Worm (Caenorhabditis elegans): ENCODE measurements around the gene dars-1.

DNA sequence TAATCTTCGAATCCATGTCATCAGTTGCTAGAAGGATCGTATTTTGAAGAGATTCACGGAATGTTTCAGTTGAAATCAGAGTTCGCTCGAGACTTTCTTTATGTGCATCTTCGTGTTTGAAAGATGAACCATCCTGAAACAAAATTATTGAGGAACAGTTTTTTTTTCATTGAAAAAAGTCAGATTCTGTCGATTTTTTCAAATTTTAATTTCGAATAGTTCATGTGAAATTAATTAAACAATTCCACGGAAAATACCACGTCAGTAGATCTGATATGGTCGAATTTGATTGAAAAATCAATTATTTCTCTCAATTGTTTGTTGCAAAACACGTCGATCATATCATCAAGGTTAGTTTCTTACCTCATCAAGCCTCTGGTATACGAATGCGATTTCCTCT, 51.6 kb downstream of the dars-1 start, which contains the start of gene F54C8.1:
- no peak for TF ChIP-seq nhr-10 (tag; optimal IDR thresholded peaks at IDR 0.05)
- TF ChIP-seq ZK546.5 (tag; optimal IDR thresholded peaks at IDR 0.05): no peak
- TF ChIP-seq unc-62 (GFP tag; optimal IDR thresholded peaks at IDR 0.05): no peak
- TF ChIP-seq ztf-11 (tag; optimal IDR thresholded peaks at IDR 0.05): no peak
- TF ChIP-seq nhr-12 (tag; optimal IDR thresholded peaks at IDR 0.05): no peak
- TF ChIP-seq zag-1 (tag; optimal IDR thresholded peaks at IDR 0.05): no peak
- no peak for TF ChIP-seq unc-55 (GFP tag; optimal IDR thresholded peaks at IDR 0.05)
- TF ChIP-seq nhr-11 (tag; optimal IDR thresholded peaks at IDR 0.05): no peak
- TF ChIP-seq F13H6.1 (tag; optimal IDR thresholded peaks at IDR 0.05): no peak
- TF ChIP-seq elt-3 (tag; optimal IDR thresholded peaks at IDR 0.05): no peak
- TF ChIP-seq nhr-237 (tag; optimal IDR thresholded peaks at IDR 0.05): no peak
